Worm (Caenorhabditis elegans) whole organism, L1 larva: Measurements from ENCODE around the gene ZK897.10.

Source experiments
- C16A3.4 ChIP-seq: fragments of 150-350 bp; optimal IDR thresholded peaks from 2 replicates; lab custom pipeline; 2014; ENCODE audit warnings: missing biosample characterization, missing genetic modification characterization
- Y116A8C.19 ChIP-seq: sonication (generic microtip); optimal IDR thresholded peaks from 2 replicates; lab custom pipeline; 2016; ENCODE audit warnings: missing compliant biosample characterization, missing genetic modification characterization, borderline replicate concordance
- alr-1 ChIP-seq: fragments of 200-800 bp; sonication (Bioruptor generic); optimal IDR thresholded peaks from 2 replicates; lab custom pipeline; 2018; ENCODE audit warnings: borderline replicate concordance, mild to moderate bottlenecking, missing genetic modification characterization, missing compliant biosample characterization
- ceh-63 ChIP-seq: fragments of 200-800 bp; sonication (Bioruptor generic); optimal IDR thresholded peaks from 2 replicates; lab custom pipeline; 2018; ENCODE audit warnings: mild to moderate bottlenecking, missing genetic modification characterization, missing compliant biosample characterization
- ceh-82 ChIP-seq, 3 experiments: fragments of 150-350 bp in 1 of 3; sonication (generic microtip) in 2 of 3; optimal IDR thresholded peaks; 2 replicates each; lab custom pipeline; 2014 to 2017; ENCODE audit warnings: missing biosample characterization in 3 of 3, missing genetic modification characterization in 3 of 3
- ces-1 ChIP-seq: fragments of 150-350 bp; optimal IDR thresholded peaks from 2 replicates; lab custom pipeline; 2014; ENCODE audit warnings: missing biosample characterization, missing genetic modification reagents, missing genetic modification characterization
- fkh-10 ChIP-seq: sonication (generic microtip); optimal IDR thresholded peaks from 2 replicates; lab custom pipeline; 2017; ENCODE audit warnings: missing biosample characterization, missing genetic modification reagents, missing genetic modification characterization
- fkh-4 ChIP-seq: sonication (generic microtip); optimal IDR thresholded peaks from 2 replicates; lab custom pipeline; 2016; ENCODE audit warnings: missing compliant biosample characterization, missing genetic modification characterization, borderline replicate concordance
- fos-1 ChIP-seq: fragments of 150-350 bp; optimal IDR thresholded peaks from 2 replicates; lab custom pipeline; 2014; ENCODE audit warnings: missing biosample characterization, missing genetic modification characterization
- hlh-17 ChIP-seq: fragments of 200-800 bp; sonication (Bioruptor generic); optimal IDR thresholded peaks from 2 replicates; lab custom pipeline; 2018; ENCODE audit warnings: missing genetic modification characterization, mild to moderate bottlenecking, missing compliant biosample characterization, moderate library complexity, borderline replicate concordance
- hpl-2 ChIP-seq: fragments of 150-350 bp; optimal IDR thresholded peaks from 2 replicates; lab custom pipeline; 2014; ENCODE audit warnings: missing biosample characterization, missing genetic modification reagents, missing genetic modification characterization
- irx-1 ChIP-seq: sonication (generic microtip); optimal IDR thresholded peaks from 2 replicates; lab custom pipeline; 2016; ENCODE audit warnings: missing genetic modification characterization, missing compliant biosample characterization
- jun-1 ChIP-seq: fragments of 150-350 bp; optimal IDR thresholded peaks from 2 replicates; lab custom pipeline; 2014; ENCODE audit warnings: missing biosample characterization, missing genetic modification reagents, missing genetic modification characterization
- lin-14 ChIP-seq: fragments of 200-800 bp; sonication (Bioruptor generic); optimal IDR thresholded peaks from 2 replicates; lab custom pipeline; 2018; ENCODE audit warnings: mild to moderate bottlenecking, missing genetic modification characterization, moderate library complexity, missing compliant biosample characterization
- lin-15B ChIP-seq: fragments of 150-350 bp; sonication (generic microtip); optimal IDR thresholded peaks from 3 replicates; lab custom pipeline; 2014; ENCODE audit warnings: missing biosample characterization, missing genetic modification characterization
- lin-39 ChIP-seq: fragments of 150-350 bp; optimal IDR thresholded peaks from 2 replicates; lab custom pipeline; 2014; ENCODE audit warnings: missing biosample characterization, missing genetic modification reagents, missing genetic modification characterization
- mdl-1 ChIP-seq, 2 experiments: fragments of 150-350 bp; optimal IDR thresholded peaks; 2 replicates each; lab custom pipeline; 2014 to 2017; ENCODE audit warnings: missing biosample characterization in 2 of 2, missing genetic modification characterization in 2 of 2, inconsistent platforms in 1 of 2
- mep-1 ChIP-seq: fragments of 150-350 bp; optimal IDR thresholded peaks from 2 replicates; lab custom pipeline; 2014; ENCODE audit warnings: missing biosample characterization, missing genetic modification characterization
- nhr-11 ChIP-seq: fragments of 150-350 bp; optimal IDR thresholded peaks from 2 replicates; lab custom pipeline; 2014; ENCODE audit warnings: missing biosample characterization, missing genetic modification characterization
- nhr-19 ChIP-seq: fragments of 200-800 bp; sonication (Bioruptor generic); conservative IDR thresholded peaks from 2 replicates; pipeline ENCODE4 v1.3.6; 2022; ENCODE audit warnings: missing genetic modification characterization, missing compliant biosample characterization
- nhr-20 ChIP-seq: sonication (generic microtip); optimal IDR thresholded peaks from 2 replicates; lab custom pipeline; 2016; ENCODE audit warnings: mild to moderate bottlenecking, missing genetic modification characterization, missing compliant biosample characterization
- nhr-28 ChIP-seq: fragments of 150-350 bp; optimal IDR thresholded peaks from 2 replicates; lab custom pipeline; 2014; ENCODE audit warnings: missing biosample characterization, missing genetic modification characterization
- nhr-47 ChIP-seq: sonication (generic microtip); optimal IDR thresholded peaks from 2 replicates; lab custom pipeline; 2016; ENCODE audit warnings: mild to moderate bottlenecking, missing genetic modification characterization, moderate library complexity, missing compliant biosample characterization
- nhr-71 ChIP-seq: sonication (generic microtip); optimal IDR thresholded peaks from 2 replicates; lab custom pipeline; 2016; ENCODE audit warnings: mild to moderate bottlenecking, missing genetic modification characterization, moderate library complexity, missing compliant biosample characterization
- nhr-76 ChIP-seq: sonication (generic microtip); optimal IDR thresholded peaks from 2 replicates; lab custom pipeline; 2017; ENCODE audit warnings: missing biosample characterization, missing genetic modification characterization
- nhr-77 ChIP-seq: fragments of 150-350 bp; optimal IDR thresholded peaks from 2 replicates; lab custom pipeline; 2014; ENCODE audit warnings: missing biosample characterization, missing genetic modification characterization
- pag-3 ChIP-seq: sonication (generic microtip); optimal IDR thresholded peaks from 2 replicates; lab custom pipeline; 2017; ENCODE audit warnings: missing genetic modification characterization, mild to moderate bottlenecking, missing compliant biosample characterization, antibody characterized with exemption, borderline replicate concordance; ENCODE audit not compliant: insufficient read depth
- skn-1 ChIP-seq: fragments of 150-350 bp; optimal IDR thresholded peaks from 2 replicates; lab custom pipeline; 2014; ENCODE audit warnings: missing biosample characterization, missing genetic modification characterization
- snpc-4 ChIP-seq: fragments of 150-350 bp; optimal IDR thresholded peaks from 2 replicates; lab custom pipeline; 2014; ENCODE audit warnings: missing biosample characterization, missing genetic modification characterization
- tlp-1 ChIP-seq: fragments of 150-350 bp; optimal IDR thresholded peaks from 2 replicates; lab custom pipeline; 2014; ENCODE audit warnings: missing biosample characterization, missing genetic modification characterization
- unc-62 ChIP-seq: fragments of 150-350 bp; optimal IDR thresholded peaks from 2 replicates; lab custom pipeline; 2014; ENCODE audit warnings: missing biosample characterization, missing genetic modification reagents, missing genetic modification characterization
- vab-15 ChIP-seq: sonication (generic microtip); optimal IDR thresholded peaks from 2 replicates; lab custom pipeline; 2017; ENCODE audit warnings: missing genotype, mild to moderate bottlenecking, missing genetic modification characterization, missing compliant biosample characterization

ZK897.10 gene

ce11 chrIV:12771414-12771813 is 6.3 kb downstream of the ZK897.10 start (continued):
- TF ChIP-seq pag-3 (no peak), fkh-4 (no peak), hlh-17 (GFP tag; lab: Kevin White, UChicago) (no peak), alr-1 (no peak), fkh-10 (GFP tag; lab: Kevin White, UChicago) (peak; percentile 68), ceh-82 (tag; optimal IDR thresholded peaks at IDR 0.05; lab: Kevin White, UChicago) (peak in 2 of 3 experiments; percentile 33 to 80), nhr-77 (tag; lab: Kevin White, UChicago) (no peak), irx-1 (tag; lab: Kevin White, UChicago) (peak; percentile 33), lin-15B (tag; lab: Kevin White, UChicago) (no peak), nhr-28 (tag; lab: Kevin White, UChicago) (no peak), nhr-19 (GFP tag; lab: Robert Waterston, UW) (no peak; the same call in 1 of the 2 replicates), jun-1 (tag; lab: Kevin White, UChicago) (peak; percentile 36), fos-1 (no peak), tlp-1 (tag; lab: Kevin White, UChicago) (no peak)

- TF ChIP-seq fkh-10 (GFP tag; lab: Kevin White, UChicago) (peak; percentile 77), lin-14 (GFP tag; lab: Kevin White, UChicago) (peak; percentile 68), nhr-76 (no peak)
- TF ChIP-seq, all 84 proteins: peak for 2
These were observed 8.4 kb downstream of the ZK897.10 start, which contains the start of gene unc-31 for ce11 chrIV:12773519-12773918. TSS of gene unc-31 (plus strand) at chrIV:12773867.

- TF ChIP-seq irx-1 (tag; lab: Kevin White, UChicago) (no peak), vab-15 (tag; lab: Kevin White, UChicago) (no peak), nhr-11 (tag; lab: Kevin White, UChicago) (no peak), skn-1 (tag; lab: Kevin White, UChicago) (no peak), ces-1 (GFP tag; lab: Kevin White, UChicago) (no peak), unc-62 (GFP tag; lab: Kevin White, UChicago) (no peak), ceh-63 (GFP tag; lab: Kevin White, UChicago) (no peak), Y116A8C.19 (tag; lab: Kevin White, UChicago) (no peak), nhr-20 (no peak), nhr-19 (GFP tag; lab: Robert Waterston, UW) (no peak), nhr-47 (tag; lab: Kevin White, UChicago) (no peak)
These were observed 15.8 kb downstream of the ZK897.10 start for ce11 chrIV:12780980-12781379.

- TF ChIP-seq lin-39 (tag; lab: Kevin White, UChicago) (no peak), snpc-4 (tag; lab: Kevin White, UChicago) (peak; percentile 51), C16A3.4 (tag; lab: Kevin White, UChicago) (no peak), mep-1 (no peak), nhr-20 (no peak), unc-62 (GFP tag; lab: Kevin White, UChicago) (no peak)
These were observed 16.8 kb downstream of the ZK897.10 start for ce11 chrIV:12781804-12782449.

ce11 chrIV:12783165-12783564 is 18.0 kb downstream of the ZK897.10 start:
- TF ChIP-seq hpl-2 (GFP tag; lab: Kevin White, UChicago) (no peak), nhr-71 (tag; lab: Kevin White, UChicago) (no peak)

- TF ChIP-seq mdl-1 (tag; optimal IDR thresholded peaks at IDR 0.05; lab: Kevin White, UChicago) (no peak), snpc-4 (tag; lab: Kevin White, UChicago) (peak; percentile 71)
These were observed 20.8 kb downstream of the ZK897.10 start for ce11 chrIV:12785988-12786387.
